Fruit fly (Drosophila melanogaster) whole organism, embryonic: ENCODE measurements around the gene THG.
A peak's percentile ranks its signal among the peaks of the same experiment; 100 is the strongest.

Source experiments
- BEAF-32 ChIP-seq: fragments of 200-800 bp; sonication (Bioruptor generic); optimal IDR thresholded peaks from 3 replicates; lab custom pipeline; 2017; ENCODE audit warnings: missing biosample characterization, missing genetic modification characterization, mild to moderate bottlenecking, moderate library complexity, missing genetic modification reagents
- CG10209 ChIP-seq: fragments of 200-800 bp; sonication (Bioruptor generic); optimal IDR thresholded peaks from 3 replicates; lab custom pipeline; 2017; ENCODE audit warnings: missing biosample characterization, mild to moderate bottlenecking, missing genetic modification characterization, missing genetic modification reagents
- CG10267 ChIP-seq: fragments of 200-800 bp; sonication (Bioruptor generic); optimal IDR thresholded peaks from 2 replicates; lab custom pipeline; 2018; ENCODE audit warnings: missing biosample characterization, mild to moderate bottlenecking, missing genetic modification characterization, moderate library complexity
- CG12155 ChIP-seq: fragments of 200-800 bp; sonication (Bioruptor generic); optimal IDR thresholded peaks from 3 replicates; lab custom pipeline; 2016; ENCODE audit warnings: missing biosample characterization, missing genetic modification characterization
- CG12769 ChIP-seq: fragments of 200-800 bp; sonication (Bioruptor generic); optimal IDR thresholded peaks from 2 replicates; lab custom pipeline; 2019; ENCODE audit warnings: missing biosample characterization, mild to moderate bottlenecking, missing genetic modification characterization, moderate library complexity
- CG13287 ChIP-seq: fragments of 200-800 bp; sonication (Bioruptor generic); IDR thresholded peaks from 2 replicates; pipeline ENCODE4 v1.3.6; 2022; ENCODE audit warnings: missing biosample characterization, missing genetic modification characterization; ENCODE audit not compliant: partially characterized antibody
- CG14014 ChIP-seq: fragments of 200-800 bp; sonication (Bioruptor generic); IDR thresholded peaks from 2 replicates; pipeline ENCODE4 v1.3.6; 2022; ENCODE audit warnings: missing biosample characterization, missing genetic modification characterization
- CG14050 ChIP-seq: fragments of 200-800 bp; sonication (Bioruptor generic); IDR thresholded peaks from 3 replicates; pipeline ENCODE4 v1.3.6; 2022; ENCODE audit warnings: missing biosample characterization, missing genetic modification characterization
- CG1647 ChIP-seq: fragments of 200-800 bp; sonication (Bioruptor generic); optimal IDR thresholded peaks from 3 replicates; lab custom pipeline; 2016; ENCODE audit warnings: missing biosample characterization, missing genetic modification characterization
- CG17359 ChIP-seq: fragments of 200-800 bp; sonication (Bioruptor generic); optimal IDR thresholded peaks from 3 replicates; lab custom pipeline; 2018; ENCODE audit warnings: missing biosample characterization, mild to moderate bottlenecking, missing genetic modification characterization, moderate library complexity
- CG30020 ChIP-seq: fragments of 200-800 bp; optimal IDR thresholded peaks from 2 replicates; lab custom pipeline; 2019; ENCODE audit warnings: missing biosample characterization, mild to moderate bottlenecking, missing genetic modification characterization, moderate library complexity
- CG33213 ChIP-seq: fragments of 200-800 bp; sonication (Bioruptor generic); optimal IDR thresholded peaks from 3 replicates; lab custom pipeline; 2016; ENCODE audit warnings: missing biosample characterization, missing genetic modification characterization
- CG6765 ChIP-seq: fragments of 200-800 bp; sonication (Bioruptor generic); optimal IDR thresholded peaks from 3 replicates; lab custom pipeline; 2017; ENCODE audit warnings: missing biosample characterization, mild to moderate bottlenecking, missing genetic modification characterization
- CG6813 ChIP-seq: fragments of 200-800 bp; sonication (Bioruptor generic); optimal IDR thresholded peaks from 2 replicates; lab custom pipeline; 2017; ENCODE audit warnings: missing biosample characterization, missing genetic modification characterization, mild to moderate bottlenecking, moderate library complexity, missing genetic modification reagents
- CG7839 ChIP-seq: fragments of 200-800 bp; sonication (Bioruptor generic); optimal IDR thresholded peaks from 3 replicates; lab custom pipeline; 2018; ENCODE audit warnings: missing biosample characterization, mild to moderate bottlenecking, missing genetic modification characterization, moderate library complexity
- CG7987 ChIP-seq: fragments of 200-800 bp; sonication (Bioruptor generic); optimal IDR thresholded peaks from 2 replicates; lab custom pipeline; 2018; ENCODE audit warnings: missing biosample characterization, mild to moderate bottlenecking, missing genetic modification characterization, moderate library complexity
- CG9817 ChIP-seq: fragments of 200-800 bp; sonication (Bioruptor generic); optimal IDR thresholded peaks from 2 replicates; lab custom pipeline; 2018; ENCODE audit warnings: missing biosample characterization, mild to moderate bottlenecking, missing genetic modification characterization, moderate library complexity
- CTCF ChIP-seq: fragments of 200-800 bp; sonication (Bioruptor generic); optimal IDR thresholded peaks from 2 replicates; lab custom pipeline; 2017; ENCODE audit warnings: missing biosample characterization, mild to moderate bottlenecking, missing genetic modification characterization, moderate library complexity
- Dref ChIP-seq: fragments of 200-800 bp; sonication (Bioruptor generic); IDR thresholded peaks from 2 replicates; pipeline ENCODE4 v1.3.6; 2022; ENCODE audit warnings: missing biosample characterization, missing genetic modification characterization
- Drgx ChIP-seq: fragments of 200-800 bp; sonication (Bioruptor generic); IDR thresholded peaks from 2 replicates; pipeline ENCODE4 v1.3.6; 2022; ENCODE audit warnings: missing biosample characterization, missing genetic modification characterization
- ERR ChIP-seq: fragments of 200-800 bp; sonication (Bioruptor generic); optimal IDR thresholded peaks from 2 replicates; lab custom pipeline; 2016; ENCODE audit warnings: missing biosample characterization, missing genetic modification characterization
- Fer1 ChIP-seq: fragments of 200-800 bp; sonication (Bioruptor generic); optimal IDR thresholded peaks from 2 replicates; lab custom pipeline; 2017; ENCODE audit warnings: missing biosample characterization, mild to moderate bottlenecking, missing genetic modification characterization
- Fer3 ChIP-seq: fragments of 200-800 bp; sonication (Bioruptor generic); optimal IDR thresholded peaks from 2 replicates; lab custom pipeline; 2018; ENCODE audit warnings: missing biosample characterization, mild to moderate bottlenecking, missing genetic modification characterization, moderate library complexity
- Hand ChIP-seq: fragments of 200-800 bp; sonication (Bioruptor generic); optimal IDR thresholded peaks from 2 replicates; lab custom pipeline; 2017; ENCODE audit warnings: mild to moderate bottlenecking, missing biosample characterization, missing genetic modification reagents, missing genetic modification characterization
- Hsf ChIP-seq: fragments of 200-800 bp; sonication (Bioruptor generic); optimal IDR thresholded peaks from 3 replicates; lab custom pipeline; 2016; ENCODE audit warnings: missing biosample characterization, missing genetic modification characterization
- Lim3 ChIP-seq: fragments of 200-800 bp; sonication (Bioruptor generic); IDR thresholded peaks from 2 replicates; pipeline ENCODE4 v1.3.6; 2022; ENCODE audit warnings: missing biosample characterization, missing genetic modification characterization
- Neu2 ChIP-seq: fragments of 200-800 bp; sonication (Bioruptor generic); optimal IDR thresholded peaks from 3 replicates; lab custom pipeline; 2016; ENCODE audit warnings: missing biosample characterization, missing genetic modification characterization, borderline replicate concordance
- Nf-YC ChIP-seq: fragments of 200-800 bp; optimal IDR thresholded peaks from 3 replicates; lab custom pipeline; 2019; ENCODE audit warnings: missing biosample characterization, mild to moderate bottlenecking, missing genetic modification characterization, moderate library complexity
- Opbp ChIP-seq: fragments of 200-800 bp; sonication (Bioruptor generic); IDR thresholded peaks from 3 replicates; pipeline ENCODE4 v1.3.6; 2022; ENCODE audit warnings: missing biosample characterization, missing genetic modification characterization; ENCODE audit not compliant: partially characterized antibody
- PHDP ChIP-seq: fragments of 200-800 bp; sonication (Bioruptor generic); optimal IDR thresholded peaks from 3 replicates; lab custom pipeline; 2018; ENCODE audit warnings: missing biosample characterization, mild to moderate bottlenecking, missing genetic modification characterization, moderate library complexity
- Sin3A ChIP-seq: fragments of >200 bp; optimal IDR thresholded peaks from 2 replicates; lab custom pipeline; 2018
- Sox102F ChIP-seq: fragments of 200-800 bp; sonication (Bioruptor generic); optimal IDR thresholded peaks from 2 replicates; lab custom pipeline; 2018; ENCODE audit warnings: missing biosample characterization, mild to moderate bottlenecking, missing genetic modification characterization, moderate library complexity
- Taf1 ChIP-seq: fragments of 200-800 bp; sonication (Bioruptor generic); IDR thresholded peaks from 2 replicates; pipeline ENCODE4 v1.3.6; 2022; ENCODE audit warnings: missing biosample characterization, missing genetic modification characterization
- bbx ChIP-seq: fragments of 200-800 bp; sonication (Bioruptor generic); IDR thresholded peaks from 2 replicates; pipeline ENCODE4 v1.3.6; 2022; ENCODE audit warnings: missing biosample characterization, missing genetic modification characterization; ENCODE audit not compliant: partially characterized antibody
- bcd ChIP-seq: fragments of 200-800 bp; sonication (Bioruptor generic); optimal IDR thresholded peaks from 2 replicates; lab custom pipeline; 2017; ENCODE audit warnings: missing biosample characterization, mild to moderate bottlenecking, missing genetic modification characterization
- br ChIP-seq: fragments of >200 bp; optimal IDR thresholded peaks from 2 replicates; lab custom pipeline; 2017
- chinmo ChIP-seq: fragments of 200-800 bp; sonication (Bioruptor generic); IDR thresholded peaks from 4 replicates; pipeline ENCODE4 v1.3.6; 2022; ENCODE audit warnings: missing biosample characterization, missing genetic modification characterization; ENCODE audit not compliant: partially characterized antibody
- croc ChIP-seq: fragments of 200-800 bp; sonication (Bioruptor generic); conservative IDR thresholded peaks from 3 replicates; pipeline ENCODE4 v1.3.6; 2022; ENCODE audit warnings: missing biosample characterization, missing genetic modification characterization
- crp ChIP-seq, 2 experiments: fragments of 200-800 bp; sonication (Bioruptor generic); optimal IDR thresholded peaks; 2 replicates in 1 of 2; 3 replicates in 1 of 2; lab custom pipeline; 2017; ENCODE audit warnings: missing biosample characterization in 2 of 2, missing genetic modification characterization in 2 of 2, mild to moderate bottlenecking in 1 of 2, moderate library complexity in 1 of 2
- fd3F ChIP-seq: fragments of 200-800 bp; sonication (Bioruptor generic); optimal IDR thresholded peaks from 2 replicates; lab custom pipeline; 2018; ENCODE audit warnings: missing biosample characterization, mild to moderate bottlenecking, missing genetic modification characterization, moderate library complexity
- fd96Cb ChIP-seq: fragments of 200-800 bp; sonication (Bioruptor generic); optimal IDR thresholded peaks from 2 replicates; lab custom pipeline; 2018; ENCODE audit warnings: missing biosample characterization, mild to moderate bottlenecking, missing genetic modification characterization, moderate library complexity
- hth ChIP-seq: fragments of >200 bp; optimal IDR thresholded peaks from 2 replicates; lab custom pipeline; 2017; ENCODE audit warnings: inconsistent platforms
- lmd ChIP-seq: fragments of 200-800 bp; sonication (Bioruptor generic); IDR thresholded peaks from 2 replicates; pipeline ENCODE4 v1.3.6; 2022; ENCODE audit warnings: missing biosample characterization, missing genetic modification characterization
- lola ChIP-seq, 3 experiments: fragments of >200 bp in 2 of 3; fragments of 200-800 bp in 1 of 3; sonication (Bioruptor generic) in 1 of 3; optimal IDR thresholded peaks; 2 replicates each; lab custom pipeline; 2017 to 2019; ENCODE audit warnings: missing biosample characterization in 3 of 3, missing genetic modification characterization in 3 of 3, mild to moderate bottlenecking in 1 of 3, moderate library complexity in 1 of 3
- nmo ChIP-seq: fragments of 200-800 bp; sonication (Bioruptor generic); optimal IDR thresholded peaks from 2 replicates; lab custom pipeline; 2018; ENCODE audit warnings: missing biosample characterization, mild to moderate bottlenecking, missing genetic modification characterization, moderate library complexity
- p53 ChIP-seq: fragments of 200-800 bp; sonication (Bioruptor generic); optimal IDR thresholded peaks from 2 replicates; lab custom pipeline; 2016; ENCODE audit warnings: missing biosample characterization, missing genetic modification characterization
- pita ChIP-seq: fragments of 200-800 bp; sonication (Bioruptor generic); optimal IDR thresholded peaks from 2 replicates; lab custom pipeline; 2017; ENCODE audit warnings: missing biosample characterization, mild to moderate bottlenecking, missing genetic modification characterization
- ssp ChIP-seq: fragments of 200-800 bp; sonication (Bioruptor generic); IDR thresholded peaks from 2 replicates; pipeline ENCODE4 v1.3.6; 2022; ENCODE audit warnings: missing biosample characterization, missing genetic modification characterization
- stwl ChIP-seq: fragments of 200-800 bp; sonication (Bioruptor generic); optimal IDR thresholded peaks from 3 replicates; lab custom pipeline; 2018; ENCODE audit warnings: missing biosample characterization, mild to moderate bottlenecking, missing genetic modification characterization, moderate library complexity
- tll ChIP-seq, 2 experiments: fragments of 200-800 bp in 1 of 2; fragments of >200 bp in 1 of 2; sonication (Bioruptor generic) in 1 of 2; optimal IDR thresholded peaks; 2 replicates each; lab custom pipeline; 2017 to 2019; ENCODE audit warnings: missing biosample characterization in 2 of 2, missing genetic modification characterization in 2 of 2, mild to moderate bottlenecking in 1 of 2, moderate library complexity in 1 of 2
- usp ChIP-seq: fragments of >200 bp; optimal IDR thresholded peaks from 2 replicates; lab custom pipeline; 2017; ENCODE audit warnings: missing biosample characterization, missing genetic modification characterization

The THG gene

dm6 chr2L:15005505-15005904 is 4.0 kb downstream of the THG start, which contains the start of gene DCTN5-p25 (continued):
- TF ChIP-seq Sox102F (GFP tag; lab: Kevin White, UChicago) = no peak
- TF ChIP-seq br (lab: Kevin White, UChicago) = no peak
- peak; percentile 46 for TF ChIP-seq Sin3A (lab: Kevin White, UChicago)
- TF ChIP-seq CG14014 (GFP tag; lab: Robert Waterston, UW) = no peak
- TF ChIP-seq usp (GFP tag; lab: Kevin White, UChicago) = no peak
- TF ChIP-seq CG17359 (tag; lab: Kevin White, UChicago) = no peak
- TF ChIP-seq lola (GFP tag; optimal IDR thresholded peaks at IDR 0.05; lab: Kevin White, UChicago) = no peak
- TF ChIP-seq Dref (GFP tag; lab: Robert Waterston, UW) = no peak
- no peak for TF ChIP-seq bcd
- TF ChIP-seq Lim3 = no peak
- no peak for TF ChIP-seq fd96Cb (tag; lab: Kevin White, UChicago)
- TF ChIP-seq CG7987 = no peak
- TF ChIP-seq croc (GFP tag; lab: Robert Waterston, UW) = no peak
- peak; percentile 53 to 95 for TF ChIP-seq crp (GFP tag; optimal IDR thresholded peaks at IDR 0.05; lab: Kevin White, UChicago)
- TF ChIP-seq stwl (tag; lab: Kevin White, UChicago) = peak; percentile 38
- TF ChIP-seq CG12155 (GFP tag; lab: Kevin White, UChicago) = no peak
- TF ChIP-seq lmd (GFP tag; lab: Robert Waterston, UW) = no peak
- TF ChIP-seq CG7839 (tag; lab: Kevin White, UChicago) = no peak
- no peak for TF ChIP-seq CG9817
- TF ChIP-seq tll (GFP tag; optimal IDR thresholded peaks at IDR 0.05; lab: Kevin White, UChicago) = no peak
- no peak for TF ChIP-seq CG6765 (GFP tag; lab: Kevin White, UChicago)
- TF ChIP-seq ssp (GFP tag; lab: Robert Waterston, UW) = no peak
- peak; percentile 46 for TF ChIP-seq pita (GFP tag; lab: Kevin White, UChicago)
- TF ChIP-seq bbx = no peak
- no peak for TF ChIP-seq Nf-YC (tag; lab: Kevin White, UChicago)
- TF ChIP-seq Neu2 = no peak
- no peak for TF ChIP-seq Opbp (GFP tag; lab: Robert Waterston, UW)
- no peak for TF ChIP-seq hth (lab: Kevin White, UChicago)
- TF ChIP-seq CG14050 = no peak
- TF ChIP-seq CG10267 = no peak
- no peak for TF ChIP-seq fd3F (GFP tag; lab: Kevin White, UChicago)
- TF ChIP-seq CG30020 (tag; lab: Kevin White, UChicago) = no peak
- TF ChIP-seq nmo (GFP tag; lab: Kevin White, UChicago) = no peak
- TF ChIP-seq CG13287 (GFP tag; lab: Robert Waterston, UW) = peak; percentile 41; the same call in 1 of the 2 replicates
- TF ChIP-seq BEAF-32 (GFP tag; lab: Kevin White, UChicago) = peak; percentile 22
- TF ChIP-seq ERR (GFP tag; lab: Kevin White, UChicago) = no peak
- TF ChIP-seq CG6813 (GFP tag; lab: Kevin White, UChicago) = no peak
- TF ChIP-seq PHDP (tag; lab: Kevin White, UChicago) = no peak
- no peak for TF ChIP-seq Hsf (GFP tag; lab: Kevin White, UChicago)
- TF ChIP-seq Hand (GFP tag; lab: Kevin White, UChicago) = no peak
- TF ChIP-seq CG1647 (GFP tag; lab: Kevin White, UChicago) = no peak
- peak; percentile 70; the same call in 1 of the 4 replicates for TF ChIP-seq chinmo (GFP tag; lab: Robert Waterston, UW)
- no peak for TF ChIP-seq Fer1
- TF ChIP-seq p53 (GFP tag; lab: Kevin White, UChicago) = no peak
- no peak for TF ChIP-seq CG10209 (GFP tag; lab: Kevin White, UChicago)
- no peak for TF ChIP-seq CG12769 (tag; lab: Kevin White, UChicago)
- peak; percentile 16 for TF ChIP-seq CG33213
- no peak for TF ChIP-seq CTCF (GFP tag; lab: Kevin White, UChicago)
- no peak for TF ChIP-seq Taf1
- TF ChIP-seq Fer3 (tag; lab: Kevin White, UChicago) = no peak
- TF ChIP-seq Drgx (GFP tag; lab: Robert Waterston, UW) = no peak
